Worm (Caenorhabditis elegans): ENCODE measurements around the gene W02D7.11.

Gene W02D7.11

DNA sequence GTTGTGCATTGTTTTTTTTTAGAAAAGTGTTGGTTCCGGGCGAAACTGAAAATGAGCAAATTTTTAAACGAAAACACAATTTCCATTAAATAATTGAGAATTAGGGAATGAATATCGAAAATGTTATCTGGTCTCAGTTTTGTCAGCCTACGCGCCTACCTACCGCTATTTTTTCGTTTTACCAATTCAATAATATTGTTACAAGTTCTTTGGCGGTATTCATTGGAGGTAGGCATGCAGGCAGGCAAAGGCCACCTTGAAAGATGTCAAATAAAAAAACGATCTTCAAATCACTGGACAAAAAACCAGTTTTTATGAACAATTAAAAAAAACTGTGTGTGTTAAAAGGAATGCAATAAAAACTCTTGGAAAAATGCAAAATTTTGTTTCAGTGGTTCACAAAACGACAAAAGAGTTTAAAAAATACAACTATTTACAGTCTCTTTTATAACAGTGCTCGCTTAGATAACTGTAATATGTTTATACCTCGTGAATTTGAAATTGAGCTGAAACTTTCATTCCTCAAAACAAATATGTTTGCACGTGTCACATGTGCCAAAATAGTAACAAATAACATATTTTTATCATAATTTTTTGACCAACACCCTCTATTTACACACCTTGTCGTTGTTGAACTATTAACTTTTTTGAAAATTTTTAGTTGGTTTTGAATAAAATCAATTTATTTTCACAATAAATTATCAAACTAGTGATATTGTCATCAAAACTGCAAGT, at the start of gene W02D7.11:
TSS of gene W02D7.11 (minus strand) at position 51 of the 735 bp plus-strand sequence.
- no peak for TF ChIP-seq snpc-1.3 (tag; optimal IDR thresholded peaks at IDR 0.05; ENCODE audit: insufficient read depth)

DNA sequence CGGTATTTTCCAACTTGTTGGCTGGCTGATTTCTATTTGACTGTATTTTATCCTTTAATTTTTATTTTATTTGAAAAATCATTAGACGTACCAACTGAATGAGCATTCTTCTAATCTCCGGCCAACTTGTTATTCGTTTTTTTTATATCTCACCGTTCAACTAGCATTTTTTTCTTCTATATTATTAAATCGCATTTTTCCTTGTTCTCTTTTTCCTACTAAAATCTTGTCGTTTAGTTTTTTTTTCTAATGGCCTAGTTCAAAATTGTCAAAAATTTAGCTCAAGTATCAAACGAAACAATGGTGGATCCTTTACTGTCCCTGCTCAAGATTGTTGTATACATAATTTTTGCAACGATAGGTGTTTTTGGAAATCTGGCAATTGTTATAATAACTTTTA, 47.1 kb upstream of the W02D7.11 start, which contains the start of gene srsx-22:
TSS of gene srsx-22 (plus strand) at position 301 of the 400 bp plus-strand sequence.
- no peak for TF ChIP-seq rcor-1 (GFP tag; IDR thresholded peaks at IDR 0.05)
- no peak for TF ChIP-seq B0261.1 (tag; optimal IDR thresholded peaks at IDR 0.05)
- no peak for TF ChIP-seq B0336.3 (GFP tag; IDR thresholded peaks at IDR 0.05)
- no peak for TF ChIP-seq F23B12.7 (tag; optimal IDR thresholded peaks at IDR 0.05; ENCODE audit: insufficient read depth)
- TF ChIP-seq let-607 (tag; optimal IDR thresholded peaks at IDR 0.05): no peak
- TF ChIP-seq T26A5.8 (tag; optimal IDR thresholded peaks at IDR 0.05): no peak
- TF ChIP-seq lin-26 (GFP tag; IDR thresholded peaks at IDR 0.05): no peak
- no peak for TF ChIP-seq nfya-1 (tag; optimal IDR thresholded peaks at IDR 0.05; ENCODE audit: borderline replicate concordance, insufficient read depth)
- no peak for TF ChIP-seq gei-17 (GFP tag; optimal IDR thresholded peaks at IDR 0.05)
- no peak for TF ChIP-seq D2030.7 (GFP tag; IDR thresholded peaks at IDR 0.05)

DNA sequence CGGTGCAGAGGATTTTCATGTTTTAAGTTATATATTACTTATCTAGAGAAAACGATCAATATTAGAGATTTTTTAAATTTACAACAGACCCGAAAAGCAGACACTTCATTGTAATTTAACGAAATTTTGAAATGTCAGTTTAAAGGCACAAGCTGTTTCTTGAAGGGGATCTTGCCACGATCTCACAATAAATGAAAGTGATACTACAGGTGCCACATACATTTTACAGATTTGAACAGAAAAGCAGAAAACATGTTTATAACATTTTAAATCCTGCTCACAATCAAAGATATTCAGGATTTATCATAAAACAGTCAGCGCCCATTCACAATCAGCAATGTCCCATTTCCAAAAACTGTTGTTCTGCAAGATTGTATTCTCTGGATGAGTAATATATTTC, 45.6 kb upstream of the W02D7.11 start:
- TF ChIP-seq lsl-1 (GFP tag; optimal IDR thresholded peaks at IDR 0.05) (no peak), hlh-26 (GFP tag; conservative IDR thresholded peaks at IDR 0.05) (no peak), ztf-6 (GFP tag; IDR thresholded peaks at IDR 0.05) (no peak), Y53G8AR.9 (GFP tag; conservative IDR thresholded peaks at IDR 0.05) (no peak), F39B2.1 (GFP tag; IDR thresholded peaks at IDR 0.05) (no peak), chd-7 (tag; optimal IDR thresholded peaks at IDR 0.05) (no peak), zfh-2 (GFP tag; conservative IDR thresholded peaks at IDR 0.05) (no peak), unc-62 (GFP tag; optimal IDR thresholded peaks at IDR 0.05) (no peak), xnd-1 (tag; optimal IDR thresholded peaks at IDR 0.05) (no peak), F10E7.11 (tag; optimal IDR thresholded peaks at IDR 0.05) (no peak), let-526 (GFP tag; IDR thresholded peaks at IDR 0.05) (no peak), ceh-91 (GFP tag; IDR thresholded peaks at IDR 0.05) (no peak), him-1 (tag; optimal IDR thresholded peaks at IDR 0.05) (no peak), aptf-3 (GFP tag; IDR thresholded peaks at IDR 0.05) (no peak), akir-1 (GFP tag; optimal IDR thresholded peaks at IDR 0.05) (no peak), C06A6.2 (GFP tag; conservative IDR thresholded peaks at IDR 0.05) (no peak), Y67H2A.10 (GFP tag; conservative IDR thresholded peaks at IDR 0.05) (no peak), B0035.1 (tag; optimal IDR thresholded peaks at IDR 0.05) (no peak), let-607 (tag; optimal IDR thresholded peaks at IDR 0.05) (no peak)

DNA sequence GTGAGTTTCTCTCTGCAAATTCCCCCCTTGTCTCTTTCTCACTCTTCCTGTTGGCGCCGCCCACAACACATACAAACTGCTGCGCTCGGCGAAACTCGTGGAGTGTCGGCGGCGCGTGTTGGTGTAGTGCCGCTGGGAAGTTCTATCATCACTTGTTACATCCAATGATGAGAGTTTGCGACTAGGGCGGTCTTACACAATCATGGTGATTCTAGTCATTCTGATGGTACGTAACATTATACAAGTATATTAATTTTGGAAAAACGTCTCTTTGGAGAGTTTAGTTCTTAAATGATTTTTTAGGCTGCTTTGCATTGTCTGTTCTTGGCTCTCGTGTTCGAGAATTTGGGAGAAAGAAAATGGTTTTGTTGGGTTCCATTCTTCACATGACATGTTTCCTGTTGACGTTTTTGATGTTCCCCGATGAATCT, 44.7 kb upstream of the W02D7.11 start:
- no peak for TF ChIP-seq F57C9.4 (tag; optimal IDR thresholded peaks at IDR 0.05)
- peak; percentile 93 for TF ChIP-seq madf-6 (GFP tag; IDR thresholded peaks at IDR 0.05)
- peak; percentile 97 for TF ChIP-seq hmg-1.2 (GFP tag; IDR thresholded peaks at IDR 0.05)
- 0 out of 2 replicates have a peak, but pooled peaks have one; percentile 12 for TF ChIP-seq let-526 (GFP tag; IDR thresholded peaks at IDR 0.05)
- no peak for TF ChIP-seq F55B11.4 (tag; optimal IDR thresholded peaks at IDR 0.05; ENCODE audit: borderline replicate concordance, insufficient read depth)
- TF ChIP-seq nhr-27 (tag; optimal IDR thresholded peaks at IDR 0.05): no peak
- peak; percentile 49 for TF ChIP-seq mes-4 (tag; optimal IDR thresholded peaks at IDR 0.05)
- TF ChIP-seq madf-3 (GFP tag; IDR thresholded peaks at IDR 0.05): peak; percentile 67; the same call in 1 of the 2 replicates
- TF ChIP-seq attf-6 (GFP tag; IDR thresholded peaks at IDR 0.05): peak; percentile 95; the same call in 1 of the 2 replicates
- no peak for TF ChIP-seq pha-4 (tag; optimal IDR thresholded peaks at IDR 0.05)
- peak; percentile 92 for TF ChIP-seq nfyb-1 (GFP tag; IDR thresholded peaks at IDR 0.05)
- 0 out of 2 replicates have a peak, but pooled peaks have one; percentile 32 for TF ChIP-seq cebp-2 (GFP tag; IDR thresholded peaks at IDR 0.05)
- no peak for TF ChIP-seq mel-28 (tag; optimal IDR thresholded peaks at IDR 0.05; ENCODE audit: borderline replicate concordance)
- peak; percentile 86 for TF ChIP-seq egl-44 (GFP tag; IDR thresholded peaks at IDR 0.05)
- peak in 1 of 2 experiments; percentile 78 for TF ChIP-seq rec-8 (tag; optimal IDR thresholded peaks at IDR 0.05)
